Worm (Caenorhabditis elegans): ENCODE results near the gene T25D3.3.

ce11 chrII:186504-186903 lies 34.1 kb downstream of the T25D3.3 start, which contains the start of gene T01D1.8:
- TF ChIP-seq snpc-4 (tag; optimal IDR thresholded peaks at IDR 0.05) (no peak), fkh-8 (tag; optimal IDR thresholded peaks at IDR 0.05) (no peak), unc-62 (GFP tag; optimal IDR thresholded peaks at IDR 0.05) (no peak), nhr-77 (tag; optimal IDR thresholded peaks at IDR 0.05) (no peak), egl-27 (tag; optimal IDR thresholded peaks at IDR 0.05) (no peak), pag-3 (tag; optimal IDR thresholded peaks at IDR 0.05; ENCODE audit: borderline replicate concordance, insufficient read depth) (no peak), unc-30 (tag; optimal IDR thresholded peaks at IDR 0.05) (no peak), fos-1 (tag; optimal IDR thresholded peaks at IDR 0.05) (no peak), mdl-1 (tag; optimal IDR thresholded peaks at IDR 0.05) (no peak), elt-3 (tag; optimal IDR thresholded peaks at IDR 0.05) (no peak), ces-1 (GFP tag; optimal IDR thresholded peaks at IDR 0.05) (no peak)

Measured in whole organism, L1 larva.